Worm (Caenorhabditis elegans) whole organism, L2 larva: ENCODE data around the gene C17C3.11.

Source experiments
- C34F6.9 ChIP-seq: fragments of 150-350 bp; optimal IDR thresholded peaks from 2 replicates; lab custom pipeline; 2014; ENCODE audit warnings: missing biosample characterization, missing genetic modification characterization
- F13H6.1 ChIP-seq: sonication (generic microtip); optimal IDR thresholded peaks from 2 replicates; lab custom pipeline; 2016; ENCODE audit warnings: missing genetic modification characterization, missing compliant biosample characterization
- R02D3.7 ChIP-seq: fragments of 150-350 bp; optimal IDR thresholded peaks from 2 replicates; lab custom pipeline; 2014; ENCODE audit warnings: missing biosample characterization, missing genetic modification characterization
- Y55F3AM.14 ChIP-seq: fragments of 200-800 bp; sonication (Bioruptor generic); optimal IDR thresholded peaks from 2 replicates; lab custom pipeline; 2018; ENCODE audit warnings: mild to moderate bottlenecking, missing genetic modification characterization, missing compliant biosample characterization
- ZK546.5 ChIP-seq: sonication (generic microtip); optimal IDR thresholded peaks from 2 replicates; lab custom pipeline; 2017; ENCODE audit warnings: missing biosample characterization, missing genetic modification characterization
- alr-1 ChIP-seq: fragments of 150-350 bp; optimal IDR thresholded peaks from 2 replicates; lab custom pipeline; 2014; ENCODE audit warnings: missing biosample characterization, missing genetic modification characterization
- aly-2 ChIP-seq: fragments of 150-350 bp; optimal IDR thresholded peaks from 2 replicates; lab custom pipeline; 2014; ENCODE audit warnings: missing biosample characterization, missing genetic modification characterization
- ama-1 ChIP-seq: fragments of 150-350 bp; optimal IDR thresholded peaks from 2 replicates; lab custom pipeline; 2018; ENCODE audit warnings: inconsistent platforms
- blmp-1 ChIP-seq: sonication (generic microtip); optimal IDR thresholded peaks from 2 replicates; lab custom pipeline; 2017; ENCODE audit warnings: missing genetic modification characterization, mild to moderate bottlenecking, missing compliant biosample characterization, antibody characterized with exemption, moderate library complexity; ENCODE audit not compliant: insufficient read depth
- ceh-16 ChIP-seq: fragments of 150-350 bp; optimal IDR thresholded peaks from 2 replicates; lab custom pipeline; 2014; ENCODE audit warnings: missing biosample characterization, missing genetic modification characterization
- ceh-82 ChIP-seq: fragments of 150-350 bp; optimal IDR thresholded peaks from 2 replicates; lab custom pipeline; 2014; ENCODE audit warnings: missing biosample characterization, missing genetic modification characterization
- crh-2 ChIP-seq: sonication (generic microtip); optimal IDR thresholded peaks from 2 replicates; lab custom pipeline; 2017; ENCODE audit warnings: missing biosample characterization, missing genetic modification characterization
- dmd-4 ChIP-seq: sonication (generic microtip); optimal IDR thresholded peaks from 2 replicates; lab custom pipeline; 2017; ENCODE audit warnings: missing biosample characterization, missing genetic modification characterization
- egl-27 ChIP-seq: sonication (generic microtip); optimal IDR thresholded peaks from 3 replicates; lab custom pipeline; 2017; ENCODE audit warnings: missing biosample characterization, missing genetic modification reagents, missing genetic modification characterization
- elt-1 ChIP-seq: fragments of 150-350 bp; optimal IDR thresholded peaks from 2 replicates; lab custom pipeline; 2014; ENCODE audit warnings: missing biosample characterization, missing genetic modification characterization
- elt-3 ChIP-seq: sonication (generic microtip); optimal IDR thresholded peaks from 2 replicates; lab custom pipeline; 2017; ENCODE audit warnings: missing biosample characterization, missing genetic modification characterization
- fos-1 ChIP-seq: fragments of 150-350 bp; optimal IDR thresholded peaks from 2 replicates; lab custom pipeline; 2014; ENCODE audit warnings: missing biosample characterization, missing genetic modification characterization
- gmeb-1 ChIP-seq: fragments of 150-350 bp; optimal IDR thresholded peaks from 2 replicates; lab custom pipeline; 2014; ENCODE audit warnings: missing biosample characterization, missing genetic modification characterization
- lin-11 ChIP-seq: fragments of 150-350 bp; sonication (generic microtip); optimal IDR thresholded peaks from 2 replicates; lab custom pipeline; 2014; ENCODE audit warnings: missing biosample characterization, missing genetic modification characterization, inconsistent platforms, mixed read lengths
- lin-13 ChIP-seq: fragments of 150-350 bp; optimal IDR thresholded peaks from 2 replicates; lab custom pipeline; 2014; ENCODE audit warnings: missing biosample characterization, missing genetic modification reagents, missing genetic modification characterization
- lin-39 ChIP-seq: fragments of 150-350 bp; optimal IDR thresholded peaks from 2 replicates; lab custom pipeline; 2014; ENCODE audit warnings: missing biosample characterization, missing genetic modification reagents, missing genetic modification characterization
- lsy-2 ChIP-seq, 2 experiments: fragments of 150-350 bp in 1 of 2; sonication (generic microtip) in 1 of 2; optimal IDR thresholded peaks; 2 replicates each; lab custom pipeline; 2014 to 2017; ENCODE audit warnings: missing biosample characterization in 2 of 2, missing genetic modification characterization in 2 of 2
- mab-5 ChIP-seq: fragments of 150-350 bp; optimal IDR thresholded peaks from 2 replicates; lab custom pipeline; 2014; ENCODE audit warnings: missing biosample characterization, missing genetic modification characterization
- mbf-1 ChIP-seq: sonication (generic microtip); optimal IDR thresholded peaks from 2 replicates; lab custom pipeline; 2017; ENCODE audit warnings: missing biosample characterization, missing genetic modification characterization
- mdl-1 ChIP-seq, 2 experiments: fragments of 150-350 bp in 1 of 2; sonication (generic microtip) in 1 of 2; optimal IDR thresholded peaks; 2 replicates each; lab custom pipeline; 2017; ENCODE audit warnings: missing biosample characterization in 2 of 2, missing genetic modification characterization in 2 of 2
- nhr-10 ChIP-seq: sonication (generic microtip); optimal IDR thresholded peaks from 2 replicates; lab custom pipeline; 2017; ENCODE audit warnings: missing biosample characterization, missing genetic modification characterization
- nhr-11 ChIP-seq: fragments of 150-350 bp; optimal IDR thresholded peaks from 2 replicates; lab custom pipeline; 2014; ENCODE audit warnings: missing biosample characterization, missing genetic modification characterization
- nhr-12 ChIP-seq: fragments of 150-350 bp; optimal IDR thresholded peaks from 2 replicates; lab custom pipeline; 2014; ENCODE audit warnings: missing biosample characterization, missing genetic modification characterization
- nhr-129 ChIP-seq: fragments of 150-350 bp; optimal IDR thresholded peaks from 2 replicates; lab custom pipeline; 2014; ENCODE audit warnings: missing biosample characterization, missing genetic modification characterization
- nhr-21 ChIP-seq: fragments of 150-350 bp; optimal IDR thresholded peaks from 2 replicates; lab custom pipeline; 2014; ENCODE audit warnings: missing biosample characterization, missing genetic modification characterization
- nhr-23 ChIP-seq: fragments of 150-350 bp; optimal IDR thresholded peaks from 2 replicates; lab custom pipeline; 2014; ENCODE audit warnings: missing biosample characterization, missing genetic modification reagents, missing genetic modification characterization
- nhr-237 ChIP-seq: fragments of 150-350 bp; optimal IDR thresholded peaks from 2 replicates; lab custom pipeline; 2014; ENCODE audit warnings: missing biosample characterization, missing genetic modification characterization
- nhr-25 ChIP-seq: fragments of 150-350 bp; sonication (generic microtip); optimal IDR thresholded peaks from 3 replicates; lab custom pipeline; 2014; ENCODE audit warnings: missing biosample characterization, missing genetic modification characterization
- nhr-6 ChIP-seq: fragments of 150-350 bp; optimal IDR thresholded peaks from 2 replicates; lab custom pipeline; 2014; ENCODE audit warnings: missing biosample characterization, missing genetic modification characterization
- nhr-77 ChIP-seq: fragments of 150-350 bp; optimal IDR thresholded peaks from 2 replicates; lab custom pipeline; 2014; ENCODE audit warnings: missing biosample characterization, missing genetic modification characterization
- peb-1 ChIP-seq: fragments of 150-350 bp; optimal IDR thresholded peaks from 2 replicates; lab custom pipeline; 2014; ENCODE audit warnings: missing biosample characterization, missing genetic modification characterization
- sem-4 ChIP-seq: fragments of 150-350 bp; optimal IDR thresholded peaks from 2 replicates; lab custom pipeline; 2014; ENCODE audit warnings: missing biosample characterization, missing genetic modification reagents, missing genetic modification characterization
- skn-1 ChIP-seq: sonication (generic microtip); optimal IDR thresholded peaks from 2 replicates; lab custom pipeline; 2017; ENCODE audit warnings: missing biosample characterization, missing genetic modification characterization
- sma-3 ChIP-seq: sonication (generic microtip); optimal IDR thresholded peaks from 2 replicates; lab custom pipeline; 2016; ENCODE audit warnings: missing genetic modification reagents, missing genetic modification characterization, missing compliant biosample characterization
- sma-9 ChIP-seq, 2 experiments: fragments of 150-350 bp in 1 of 2; sonication (generic microtip) in 1 of 2; optimal IDR thresholded peaks; 2 replicates each; lab custom pipeline; 2014 to 2016; ENCODE audit warnings: missing genetic modification characterization in 2 of 2, mild to moderate bottlenecking in 1 of 2, missing biosample characterization in 1 of 2, missing compliant biosample characterization in 1 of 2, missing genetic modification reagents in 1 of 2, moderate library complexity in 1 of 2
- snpc-4 ChIP-seq: fragments of 150-350 bp; optimal IDR thresholded peaks from 2 replicates; lab custom pipeline; 2014; ENCODE audit warnings: missing biosample characterization, missing genetic modification characterization
- unc-39 ChIP-seq: fragments of 150-350 bp; optimal IDR thresholded peaks from 2 replicates; lab custom pipeline; 2014; ENCODE audit warnings: missing biosample characterization, missing genetic modification characterization
- unc-55 ChIP-seq: fragments of 150-350 bp; sonication (generic microtip); optimal IDR thresholded peaks from 3 replicates; lab custom pipeline; 2014; ENCODE audit warnings: missing biosample characterization, missing genetic modification reagents, missing genetic modification characterization
- unc-62 ChIP-seq: fragments of 150-350 bp; optimal IDR thresholded peaks from 2 replicates; lab custom pipeline; 2014; ENCODE audit warnings: missing biosample characterization, missing genetic modification reagents, missing genetic modification characterization
- zag-1 ChIP-seq: fragments of 150-350 bp; optimal IDR thresholded peaks from 2 replicates; lab custom pipeline; 2014; ENCODE audit warnings: missing biosample characterization, missing genetic modification characterization
- ztf-1 ChIP-seq: fragments of 200-800 bp; sonication (Bioruptor generic); conservative IDR thresholded peaks from 2 replicates; pipeline ENCODE4 v1.3.6; 2022; ENCODE audit warnings: missing genetic modification characterization, missing compliant biosample characterization
- ztf-11 ChIP-seq: sonication (generic microtip); optimal IDR thresholded peaks from 2 replicates; lab custom pipeline; 2017; ENCODE audit warnings: missing biosample characterization, missing genetic modification characterization
- ztf-4 ChIP-seq: fragments of 150-350 bp; optimal IDR thresholded peaks from 2 replicates; lab custom pipeline; 2014; ENCODE audit warnings: missing biosample characterization, missing genetic modification characterization

C17C3.11 gene

ce11 chrII:5574925-5575324, 37.3 kb downstream of the C17C3.11 start:
- TF ChIP-seq sma-3 (GFP tag; lab: Kevin White, UChicago): peak; percentile 2
- no peak for TF ChIP-seq peb-1
- no peak for TF ChIP-seq nhr-77 (tag; lab: Kevin White, UChicago)
- TF ChIP-seq nhr-21 (tag; lab: Kevin White, UChicago): peak; percentile 50
- peak; percentile 10 for TF ChIP-seq crh-2 (tag; lab: Kevin White, UChicago)
- TF ChIP-seq nhr-11 (tag; lab: Kevin White, UChicago): no peak
- no peak for TF ChIP-seq nhr-6 (tag; lab: Kevin White, UChicago)
- TF ChIP-seq lin-13 (GFP tag; lab: Kevin White, UChicago): no peak
- TF ChIP-seq nhr-129: no peak
- no peak for TF ChIP-seq lin-11
- no peak for TF ChIP-seq nhr-237 (tag; lab: Kevin White, UChicago)
- no peak for TF ChIP-seq Y55F3AM.14 (GFP tag; lab: Kevin White, UChicago)
- no peak for TF ChIP-seq unc-62
- TF ChIP-seq ama-1 (lab: Kevin White, UChicago): peak; percentile 6
- TF ChIP-seq, all 48 proteins: peak for 4

DNA sequence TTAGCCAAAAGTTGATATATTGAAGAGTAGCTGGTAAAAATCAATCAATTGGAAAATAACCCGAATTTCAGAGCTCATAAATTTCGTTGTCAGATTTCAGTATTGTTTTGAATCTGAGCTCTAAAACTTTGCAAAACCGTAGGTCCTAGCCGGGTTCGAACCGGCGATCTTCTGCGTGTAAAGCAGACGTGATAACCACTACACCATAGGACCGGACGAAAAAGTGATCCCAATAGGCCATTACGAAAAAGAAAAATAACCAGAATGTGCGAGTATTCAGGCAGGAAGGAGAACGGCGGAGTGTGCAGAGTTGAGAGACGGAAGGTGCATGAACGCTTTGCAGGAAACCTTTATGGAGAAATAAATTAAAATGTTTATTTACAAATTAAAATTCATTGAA, 39.4 kb downstream of the C17C3.11 start:
- TF ChIP-seq Y55F3AM.14 (GFP tag; lab: Kevin White, UChicago): no peak
- TF ChIP-seq lin-39 (tag; lab: Kevin White, UChicago): no peak
- TF ChIP-seq ZK546.5 (tag; lab: Kevin White, UChicago): no peak
- no peak for TF ChIP-seq R02D3.7 (tag; lab: Kevin White, UChicago)
- no peak for TF ChIP-seq elt-3 (tag; lab: Kevin White, UChicago)
- no peak for TF ChIP-seq lin-13 (GFP tag; lab: Kevin White, UChicago)
- TF ChIP-seq nhr-77 (tag; lab: Kevin White, UChicago): no peak
- TF ChIP-seq fos-1 (tag; lab: Kevin White, UChicago): peak; percentile 49
- TF ChIP-seq mbf-1 (tag; lab: Kevin White, UChicago): no peak
- no peak for TF ChIP-seq nhr-25 (tag; lab: Kevin White, UChicago)
- no peak for TF ChIP-seq nhr-6 (tag; lab: Kevin White, UChicago)
- TF ChIP-seq ama-1 (lab: Kevin White, UChicago): no peak
- TF ChIP-seq nhr-129: peak; percentile 71
- no peak for TF ChIP-seq aly-2 (tag; lab: Kevin White, UChicago)
- TF ChIP-seq ztf-1 (GFP tag; lab: Robert Waterston, UW): no peak
- TF ChIP-seq nhr-11 (tag; lab: Kevin White, UChicago): no peak
- no peak for TF ChIP-seq ztf-4 (tag; lab: Kevin White, UChicago)
- no peak for TF ChIP-seq blmp-1 (tag; lab: Kevin White, UChicago)
- TF ChIP-seq snpc-4 (tag; lab: Kevin White, UChicago): peak; percentile 33
- TF ChIP-seq gmeb-1 (tag; lab: Kevin White, UChicago): peak; percentile 28
- no peak for TF ChIP-seq ceh-82
- no peak for TF ChIP-seq peb-1
- no peak for TF ChIP-seq nhr-10 (tag; lab: Kevin White, UChicago)
- no peak for TF ChIP-seq lsy-2 (tag; optimal IDR thresholded peaks at IDR 0.05; lab: Kevin White, UChicago)
- TF ChIP-seq C34F6.9 (tag; lab: Kevin White, UChicago): peak; percentile 46
- TF ChIP-seq nhr-23 (tag; lab: Kevin White, UChicago): no peak
- TF ChIP-seq nhr-12: no peak
- no peak for TF ChIP-seq skn-1 (tag; lab: Kevin White, UChicago)
- no peak for TF ChIP-seq alr-1 (tag; lab: Kevin White, UChicago)
- TF ChIP-seq mdl-1 (tag; optimal IDR thresholded peaks at IDR 0.05; lab: Kevin White, UChicago): no peak
- TF ChIP-seq egl-27 (tag; lab: Kevin White, UChicago): no peak
- peak; percentile 42 for TF ChIP-seq sma-9 (GFP tag; optimal IDR thresholded peaks at IDR 0.05; lab: Kevin White, UChicago)
- no peak for TF ChIP-seq sma-9 (tag; optimal IDR thresholded peaks at IDR 0.05; lab: Kevin White, UChicago)
- TF ChIP-seq crh-2 (tag; lab: Kevin White, UChicago): peak; percentile 43
- no peak for TF ChIP-seq nhr-237 (tag; lab: Kevin White, UChicago)
- no peak for TF ChIP-seq mab-5 (tag; lab: Kevin White, UChicago)
- TF ChIP-seq ceh-16 (tag; lab: Kevin White, UChicago): no peak
- TF ChIP-seq elt-1: no peak
- no peak for TF ChIP-seq sma-3 (GFP tag; lab: Kevin White, UChicago)
- TF ChIP-seq unc-62: no peak
- no peak for TF ChIP-seq dmd-4 (tag; lab: Kevin White, UChicago)
- no peak for TF ChIP-seq F13H6.1
- TF ChIP-seq unc-39: no peak
- no peak for TF ChIP-seq nhr-21 (tag; lab: Kevin White, UChicago)
- TF ChIP-seq lin-11: peak; percentile 34
- no peak for TF ChIP-seq zag-1
- peak; percentile 65 for TF ChIP-seq unc-55 (GFP tag; lab: Kevin White, UChicago)
- TF ChIP-seq sem-4 (tag; lab: Kevin White, UChicago): no peak
- no peak for TF ChIP-seq ztf-11
